Fruit fly (Drosophila melanogaster) whole organism, wandering third instar larva: ENCODE measurements around the gene Or71a.

Experiments used
- Abd-B ChIP-seq: fragments of >200 bp; optimal IDR thresholded peaks from 2 replicates; lab custom pipeline; 2017; ENCODE audit warnings: missing biosample characterization, missing genetic modification characterization
- Vsx2 ChIP-seq: fragments of 200-300, 225-300 bp; sonication (Bioruptor generic); optimal IDR thresholded peaks from 2 replicates; lab custom pipeline; 2018; ENCODE audit warnings: missing biosample characterization, missing genetic modification characterization; ENCODE audit not compliant: partially characterized antibody
- dl ChIP-seq, 2 experiments: fragments of 175-275, 200-275 bp in 1 of 2; fragments of 200-275 bp in 1 of 2; sonication (Bioruptor generic); optimal IDR thresholded peaks; lab custom pipeline; 2018; ENCODE audit warnings: mild to moderate bottlenecking in 2 of 2, missing biosample characterization in 2 of 2, missing genetic modification characterization in 2 of 2, moderate library complexity in 2 of 2; ENCODE audit not compliant: partially characterized antibody in 2 of 2, insufficient read depth in 1 of 2
- dmrt93B ChIP-seq: fragments of 200-800 bp; sonication (Bioruptor generic); optimal IDR thresholded peaks from 2 replicates; lab custom pipeline; 2018; ENCODE audit warnings: missing biosample characterization, mild to moderate bottlenecking, missing genetic modification characterization

dm6 chr3L:15043465-15043864 is 34.8 kb downstream of the Or71a start:
- no peak for TF ChIP-seq dl (GFP tag; optimal IDR thresholded peaks at IDR 0.05; lab: Kevin White, UChicago; ENCODE audit: insufficient read depth in 1 of 2, partially characterized antibody in 2 of 2)
- no peak for TF ChIP-seq Vsx2 (GFP tag; lab: Kevin White, UChicago)
- TF ChIP-seq Abd-B (GFP tag; lab: Kevin White, UChicago), result no peak
- TF ChIP-seq dmrt93B (GFP tag; lab: Kevin White, UChicago), result no peak
